Worm (Caenorhabditis elegans): ENCODE data around the gene tag-30.

Gene tag-30

DNA sequence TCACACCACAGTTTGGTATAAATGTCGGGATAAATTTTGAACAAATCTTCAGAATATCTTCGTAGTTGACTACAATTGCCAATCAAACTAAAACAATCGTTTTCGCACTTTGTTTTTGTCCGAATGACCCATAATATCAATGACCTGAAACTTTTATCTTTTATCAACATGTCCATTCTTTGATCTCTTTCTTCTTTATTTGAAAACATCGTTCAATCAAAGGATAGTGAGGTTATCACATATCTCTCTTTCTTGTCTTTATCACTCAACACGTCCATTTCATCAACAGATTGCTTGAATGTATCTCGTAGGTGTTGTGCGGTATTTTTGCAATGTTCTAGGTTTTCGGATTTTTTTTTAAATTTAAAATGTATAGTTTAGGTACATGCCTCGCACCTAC lies 45.9 kb downstream of the tag-30 start:
- TF ChIP-seq lin-54 (GFP tag; optimal IDR thresholded peaks at IDR 0.05) (no peak), snpc-4 (GFP tag; optimal IDR thresholded peaks at IDR 0.05) (no peak), snpc-4 (tag; optimal IDR thresholded peaks at IDR 0.05) (no peak), F10E7.11 (tag; optimal IDR thresholded peaks at IDR 0.05) (no peak), xnd-1 (tag; optimal IDR thresholded peaks at IDR 0.05) (no peak), him-1 (tag; optimal IDR thresholded peaks at IDR 0.05) (no peak)

DNA sequence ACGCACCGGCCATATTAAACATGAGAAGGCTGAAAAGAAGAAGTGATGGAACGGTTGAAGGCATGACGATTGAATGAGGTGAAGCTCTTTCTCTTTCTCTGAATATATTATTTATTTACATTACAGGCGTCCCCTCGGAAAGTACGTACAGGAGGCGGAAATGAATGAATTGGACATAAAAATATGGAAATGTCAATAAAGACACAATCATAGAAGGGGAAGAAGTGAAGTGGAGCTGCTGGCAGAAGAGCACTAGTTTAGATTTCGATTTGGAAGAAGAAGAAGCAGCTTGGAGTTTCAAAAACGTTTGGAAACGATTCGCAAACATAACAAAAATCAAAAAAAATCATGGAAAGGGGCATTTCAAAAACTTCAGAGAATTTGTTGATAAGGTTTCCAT lies 50.9 kb downstream of the tag-30 start, which contains the start of gene H01G02.1:
Gene H01G02.1 (minus strand): TSS at position 101 of the 400 bp plus-strand sequence.
- no peak for TF ChIP-seq unc-130 (GFP tag; optimal IDR thresholded peaks at IDR 0.05)
- no peak for TF ChIP-seq ceh-91 (GFP tag; IDR thresholded peaks at IDR 0.05)
- no peak for TF ChIP-seq T07F8.4 (tag; optimal IDR thresholded peaks at IDR 0.05)
- TF ChIP-seq F22D6.2 (tag; optimal IDR thresholded peaks at IDR 0.05) = no peak
- TF ChIP-seq B0336.3 (GFP tag; IDR thresholded peaks at IDR 0.05) = no peak
- TF ChIP-seq unc-62 (GFP tag; optimal IDR thresholded peaks at IDR 0.05) = no peak

DNA sequence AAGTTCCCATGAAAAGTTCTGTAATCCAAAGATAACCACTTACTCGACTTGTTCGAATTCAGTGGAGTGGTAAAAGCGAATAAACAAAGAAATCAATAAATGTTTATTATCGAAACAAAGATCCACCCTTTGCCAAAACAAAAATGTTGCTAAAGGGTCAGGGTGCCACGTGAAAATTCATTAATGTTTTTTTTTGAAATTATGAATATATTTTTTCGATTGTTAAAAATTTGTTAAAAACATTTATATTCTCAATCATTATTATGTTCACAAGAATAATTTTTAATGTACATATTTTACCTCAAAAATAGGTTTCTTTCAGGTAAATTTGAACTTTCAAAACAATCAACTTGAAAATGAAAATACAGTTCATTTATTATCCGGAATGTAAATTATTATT lies 51.9 kb downstream of the tag-30 start, which contains the start of gene H01G02.4:
Gene H01G02.4 (minus strand): TSS at position 101 of the 400 bp plus-strand sequence.
- no peak for TF ChIP-seq pbrm-1 (GFP tag; IDR thresholded peaks at IDR 0.05)
- no peak for TF ChIP-seq snpc-1.1 (tag; optimal IDR thresholded peaks at IDR 0.05; ENCODE audit: insufficient read depth)
- no peak for TF ChIP-seq aptf-2 (GFP tag; conservative IDR thresholded peaks at IDR 0.05)
- TF ChIP-seq mes-4 (tag; optimal IDR thresholded peaks at IDR 0.05) = no peak
- TF ChIP-seq lin-26 (GFP tag; IDR thresholded peaks at IDR 0.05) = no peak
- TF ChIP-seq ztf-3 (GFP tag; optimal IDR thresholded peaks at IDR 0.05) = no peak
- no peak for TF ChIP-seq nfya-2 (GFP tag; IDR thresholded peaks at IDR 0.05)
- TF ChIP-seq nhr-27 (tag; optimal IDR thresholded peaks at IDR 0.05) = no peak
- TF ChIP-seq atf-7 (tag; optimal IDR thresholded peaks at IDR 0.05) = no peak
- TF ChIP-seq hmg-20 (GFP tag; IDR thresholded peaks at IDR 0.05) = no peak
- TF ChIP-seq K11D2.4 (GFP tag; IDR thresholded peaks at IDR 0.05) = no peak

DNA sequence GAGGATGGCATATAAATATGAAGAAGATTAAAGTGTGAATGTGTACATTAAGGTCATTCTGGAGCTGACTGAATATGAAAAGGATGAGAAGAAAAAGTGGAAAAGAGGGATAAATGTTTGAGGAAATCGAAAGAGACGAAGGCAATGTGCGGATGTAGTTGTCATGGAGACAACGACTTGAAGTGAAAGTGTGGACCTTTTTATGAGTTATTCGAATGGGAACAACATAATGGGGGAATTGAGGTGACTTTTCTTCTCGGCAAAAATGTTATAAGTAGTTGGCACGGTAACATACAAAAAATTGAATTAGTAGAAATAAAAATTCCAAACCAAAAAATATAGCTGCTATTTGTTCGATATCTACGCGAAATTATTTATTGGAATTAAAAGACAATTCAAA lies 53.9 kb downstream of the tag-30 start, which contains the start of gene dyf-18:
Gene dyf-18 (minus strand): TSS at position 101 of the 400 bp plus-strand sequence.
- TF ChIP-seq mcd-1 (GFP tag; IDR thresholded peaks at IDR 0.05) = no peak
- TF ChIP-seq let-607 (tag; optimal IDR thresholded peaks at IDR 0.05) = no peak
- TF ChIP-seq mel-28 (tag; optimal IDR thresholded peaks at IDR 0.05; ENCODE audit: borderline replicate concordance) = no peak
- no peak for TF ChIP-seq pbrm-1 (GFP tag; IDR thresholded peaks at IDR 0.05)

Measured in whole organism, young adult.